Worm (Caenorhabditis elegans): ENCODE data around the gene ifp-1.

- TF ChIP-seq lin-13 (tag; optimal IDR thresholded peaks at IDR 0.05) = no peak
- TF ChIP-seq ztf-11 (tag; optimal IDR thresholded peaks at IDR 0.05) = no peak
- no peak for TF ChIP-seq mab-5 (tag; optimal IDR thresholded peaks at IDR 0.05)
- TF ChIP-seq unc-62 (GFP tag; optimal IDR thresholded peaks at IDR 0.05) = no peak
- no peak for TF ChIP-seq lsy-2 (tag; optimal IDR thresholded peaks at IDR 0.05)
- no peak for TF ChIP-seq mls-2 (tag; optimal IDR thresholded peaks at IDR 0.05)
- TF ChIP-seq snpc-4 (tag; optimal IDR thresholded peaks at IDR 0.05) = no peak
- no peak for TF ChIP-seq sptf-1 (tag; optimal IDR thresholded peaks at IDR 0.05)
- no peak for TF ChIP-seq blmp-1 (tag; optimal IDR thresholded peaks at IDR 0.05)
- no peak for TF ChIP-seq unc-39 (tag; optimal IDR thresholded peaks at IDR 0.05)
- TF ChIP-seq tbx-8 (GFP tag; optimal IDR thresholded peaks at IDR 0.05) = no peak
Observed at ce11 chrX:9667391-9667790, 12.6 kb downstream of the ifp-1 start.

All from whole organism, mixed stage, embryonic.